Fruit fly (Drosophila melanogaster) Kc167 (cell line): ENCODE measurements around the gene Non2.

Experiments used
- Myc ChIP-seq: fragments of >200 bp; optimal IDR thresholded peaks from 2 replicates; lab custom pipeline; 2017; ENCODE audit warnings: missing external identifiers
- h ChIP-seq: fragments of >200 bp; optimal IDR thresholded peaks from 3 replicates; lab custom pipeline; 2018; ENCODE audit warnings: missing external identifiers
- insv ChIP-seq: fragments of >200 bp; optimal IDR thresholded peaks from 3 replicates; lab custom pipeline; 2018; ENCODE audit warnings: missing external identifiers

DNA sequence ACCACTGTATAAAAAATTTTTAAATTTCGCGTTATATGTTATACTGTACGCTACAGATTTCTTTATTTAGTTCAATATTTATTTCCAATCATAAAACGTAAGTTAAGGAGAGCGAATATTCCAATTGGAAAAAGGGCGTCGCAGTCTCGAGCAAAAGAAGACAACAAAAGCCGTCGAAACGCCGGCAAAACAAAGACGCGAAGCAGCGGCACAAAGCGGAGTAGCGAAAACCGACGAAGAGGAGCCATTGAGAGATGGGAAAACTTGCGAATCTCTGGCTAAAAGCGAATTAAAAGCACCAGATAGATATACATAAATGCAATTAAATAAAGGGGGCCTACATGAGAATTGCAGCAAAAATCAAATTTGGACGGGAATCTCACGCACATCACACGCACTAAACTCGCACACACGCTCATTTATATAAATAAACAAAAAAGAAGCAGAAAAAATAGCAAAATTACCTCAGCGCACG, 968 bp upstream of the Non2 start:
- TF ChIP-seq h (lab: Kevin White, UChicago): no peak
- TF ChIP-seq insv (lab: Kevin White, UChicago): no peak
- TF ChIP-seq Myc (lab: Kevin White, UChicago): no peak
